Fruit fly (Drosophila melanogaster) whole organism, embryonic: ENCODE results near the gene unc-4.

ENCODE experiments used
- Adf1 ChIP-seq: fragments of 200-800 bp; sonication (Bioruptor generic); IDR thresholded peaks from 2 replicates; pipeline ENCODE4 v1.3.6; 2022; ENCODE audit warnings: missing biosample characterization, missing genetic modification characterization
- Atf-2 ChIP-seq: fragments of 200-800 bp; sonication (Bioruptor generic); optimal IDR thresholded peaks from 2 replicates; lab custom pipeline; 2016; ENCODE audit warnings: missing biosample characterization, missing genetic modification characterization
- Atf6 ChIP-seq: fragments of 200-800 bp; sonication (Bioruptor generic); IDR thresholded peaks from 2 replicates; pipeline ENCODE4 v1.3.6; 2022; ENCODE audit warnings: missing biosample characterization, missing genetic modification characterization
- CG11723 ChIP-seq: fragments of 200-800 bp; sonication (Bioruptor generic); optimal IDR thresholded peaks from 2 replicates; lab custom pipeline; 2017; ENCODE audit warnings: missing biosample characterization, mild to moderate bottlenecking, missing genetic modification characterization
- CG12219 ChIP-seq: fragments of 200-800 bp; sonication (Bioruptor generic); optimal IDR thresholded peaks from 3 replicates; lab custom pipeline; 2018; ENCODE audit warnings: missing biosample characterization, mild to moderate bottlenecking, missing genetic modification characterization
- CG1233 ChIP-seq: fragments of 200-800 bp; sonication (Bioruptor generic); optimal IDR thresholded peaks from 4 replicates; lab custom pipeline; 2018; ENCODE audit warnings: missing biosample characterization, mild to moderate bottlenecking, missing genetic modification characterization
- CG12391 ChIP-seq: fragments of 200-800 bp; sonication (Bioruptor generic); optimal IDR thresholded peaks from 3 replicates; lab custom pipeline; 2018; ENCODE audit warnings: missing biosample characterization, mild to moderate bottlenecking, missing genetic modification characterization, moderate library complexity
- CG16815 ChIP-seq: fragments of 200-800 bp; sonication (Bioruptor generic); optimal IDR thresholded peaks from 3 replicates; lab custom pipeline; 2017; ENCODE audit warnings: missing biosample characterization, mild to moderate bottlenecking, missing genetic modification characterization
- CG17328 ChIP-seq: fragments of 200-800 bp; sonication (Bioruptor generic); IDR thresholded peaks from 2 replicates; pipeline ENCODE4 v1.3.6; 2022; ENCODE audit warnings: missing biosample characterization, missing genetic modification characterization
- CG18599 ChIP-seq: fragments of 200-800 bp; sonication (Bioruptor generic); optimal IDR thresholded peaks from 3 replicates; lab custom pipeline; 2017; ENCODE audit warnings: missing biosample characterization, missing genetic modification characterization, mild to moderate bottlenecking, moderate library complexity, missing genetic modification reagents
- CG2116 ChIP-seq: fragments of 200-800 bp; sonication (Bioruptor generic); optimal IDR thresholded peaks from 3 replicates; lab custom pipeline; 2018; ENCODE audit warnings: missing biosample characterization, mild to moderate bottlenecking, missing genetic modification characterization
- CG2129 ChIP-seq: fragments of 200-800 bp; sonication (Bioruptor generic); IDR thresholded peaks from 2 replicates; pipeline ENCODE4 v1.3.6; 2022; ENCODE audit warnings: missing biosample characterization, missing genetic modification characterization; ENCODE audit not compliant: partially characterized antibody
- CG2712 ChIP-seq: fragments of 200-800 bp; optimal IDR thresholded peaks from 3 replicates; lab custom pipeline; 2019; ENCODE audit warnings: missing biosample characterization, mild to moderate bottlenecking, missing genetic modification characterization, moderate library complexity
- CG31365 ChIP-seq: fragments of 200-800 bp; sonication (Bioruptor generic); optimal IDR thresholded peaks from 2 replicates; lab custom pipeline; 2018; ENCODE audit warnings: missing biosample characterization, mild to moderate bottlenecking, missing genetic modification characterization
- CG34422 ChIP-seq: fragments of 200-800 bp; sonication (Bioruptor generic); IDR thresholded peaks from 3 replicates; pipeline ENCODE4 v1.3.6; 2022; ENCODE audit warnings: missing biosample characterization, missing genetic modification characterization
- CG3847 ChIP-seq: fragments of 200-800 bp; sonication (Bioruptor generic); IDR thresholded peaks from 2 replicates; pipeline ENCODE4 v1.3.6; 2022; ENCODE audit warnings: missing biosample characterization, missing genetic modification characterization
- CG6272 ChIP-seq: fragments of 200-800 bp; sonication (Bioruptor generic); IDR thresholded peaks from 2 replicates; pipeline ENCODE4 v1.3.6; 2022; ENCODE audit warnings: missing biosample characterization, missing genetic modification characterization
- CG9437 ChIP-seq: fragments of 200-800 bp; sonication (Bioruptor generic); optimal IDR thresholded peaks from 2 replicates; lab custom pipeline; 2018; ENCODE audit warnings: missing biosample characterization, mild to moderate bottlenecking, missing genetic modification characterization
- Ets65A ChIP-seq: fragments of 200-800 bp; sonication (Bioruptor generic); peaks from one replicate; lab custom pipeline; 2016; ENCODE audit warnings: missing biosample characterization, missing genetic modification characterization
- Gsc ChIP-seq: fragments of 200-800 bp; sonication (Bioruptor generic); IDR thresholded peaks from 2 replicates; pipeline ENCODE4 v1.3.6; 2022; ENCODE audit warnings: missing biosample characterization, missing genetic modification characterization
- Hr39 ChIP-seq: fragments of >200 bp; optimal IDR thresholded peaks from 2 replicates; lab custom pipeline; 2017
- Oaz ChIP-seq: fragments of 200-800 bp; sonication (Bioruptor generic); IDR thresholded peaks from 2 replicates; pipeline ENCODE4 v1.3.6; 2022; ENCODE audit warnings: missing biosample characterization, missing genetic modification characterization
- Rfx ChIP-seq: fragments of 200-800 bp; sonication (Bioruptor generic); IDR thresholded peaks from 2 replicates; pipeline ENCODE4 v1.3.6; 2022; ENCODE audit warnings: missing biosample characterization, missing genetic modification characterization
- Sry-δ ChIP-seq: fragments of 200-800 bp; sonication (Bioruptor generic); optimal IDR thresholded peaks from 2 replicates; lab custom pipeline; 2016; ENCODE audit warnings: missing biosample characterization, missing genetic modification characterization
- Taf1 ChIP-seq: fragments of 200-800 bp; sonication (Bioruptor generic); IDR thresholded peaks from 2 replicates; pipeline ENCODE4 v1.3.6; 2022; ENCODE audit warnings: missing biosample characterization, missing genetic modification characterization
- ash1 ChIP-seq: fragments of 200-800 bp; sonication (Bioruptor generic); optimal IDR thresholded peaks from 2 replicates; lab custom pipeline; 2018; ENCODE audit warnings: missing biosample characterization, mild to moderate bottlenecking, missing genetic modification characterization
- bsh ChIP-seq, 2 experiments: fragments of 200-800 bp; sonication (Bioruptor generic); optimal IDR thresholded peaks; 2 replicates each; lab custom pipeline; 2017 to 2018; ENCODE audit warnings: mild to moderate bottlenecking in 2 of 2, missing biosample characterization in 2 of 2, missing genetic modification characterization in 2 of 2, moderate library complexity in 1 of 2
- cas ChIP-seq: fragments of 200-800 bp; sonication (Bioruptor generic); IDR thresholded peaks from 2 replicates; pipeline ENCODE4 v1.3.6; 2022; ENCODE audit warnings: missing biosample characterization, missing genetic modification characterization
- crc ChIP-seq: fragments of 200-800 bp; sonication (Bioruptor generic); optimal IDR thresholded peaks from 2 replicates; lab custom pipeline; 2016; ENCODE audit warnings: missing biosample characterization, missing genetic modification characterization
- dan ChIP-seq: fragments of 200-800 bp; sonication (Bioruptor generic); IDR thresholded peaks from 2 replicates; pipeline ENCODE4 v1.3.6; 2022; ENCODE audit warnings: missing biosample characterization, missing genetic modification characterization
- dati ChIP-seq: fragments of 200-800 bp; sonication (Bioruptor generic); IDR thresholded peaks from 2 replicates; pipeline ENCODE4 v1.3.6; 2022; ENCODE audit warnings: missing biosample characterization, missing genetic modification characterization
- dysf ChIP-seq: fragments of 200-800 bp; sonication (Bioruptor generic); IDR thresholded peaks from 3 replicates; pipeline ENCODE4 v1.3.6; 2022; ENCODE audit warnings: missing biosample characterization, missing genetic modification characterization
- emc ChIP-seq: fragments of 200-800 bp; sonication (Bioruptor generic); optimal IDR thresholded peaks from 2 replicates; lab custom pipeline; 2016; ENCODE audit warnings: missing biosample characterization, missing genetic modification characterization
- eve ChIP-seq, 2 experiments: fragments of >200 bp; optimal IDR thresholded peaks; 2 replicates each; lab custom pipeline; 2017; ENCODE audit warnings: missing biosample characterization in 2 of 2, missing genetic modification characterization in 2 of 2
- fd102C ChIP-seq: fragments of 200-800 bp; sonication (Bioruptor generic); optimal IDR thresholded peaks from 2 replicates; lab custom pipeline; 2018; ENCODE audit warnings: missing biosample characterization, mild to moderate bottlenecking, missing genetic modification characterization, moderate library complexity
- ind ChIP-seq: fragments of 200-800 bp; sonication (Bioruptor generic); optimal IDR thresholded peaks from 3 replicates; lab custom pipeline; 2016; ENCODE audit warnings: missing biosample characterization, missing genetic modification characterization
- jing ChIP-seq: fragments of 200-800 bp; sonication (Bioruptor generic); optimal IDR thresholded peaks from 2 replicates; lab custom pipeline; 2018; ENCODE audit warnings: missing biosample characterization, mild to moderate bottlenecking, missing genetic modification characterization
- kah ChIP-seq: fragments of 200-800 bp; sonication (Bioruptor generic); optimal IDR thresholded peaks from 2 replicates; lab custom pipeline; 2018; ENCODE audit warnings: missing biosample characterization, mild to moderate bottlenecking, missing genetic modification characterization
- nau ChIP-seq: fragments of 200-800 bp; sonication (Bioruptor generic); optimal IDR thresholded peaks from 3 replicates; lab custom pipeline; 2017; ENCODE audit warnings: missing biosample characterization, mild to moderate bottlenecking, missing genetic modification characterization, missing genetic modification reagents
- onecut ChIP-seq: fragments of 200-800 bp; sonication (Bioruptor generic); IDR thresholded peaks from 2 replicates; pipeline ENCODE4 v1.3.6; 2022; ENCODE audit warnings: missing biosample characterization, missing genetic modification characterization
- phol ChIP-seq: fragments of 200-800 bp; sonication (Bioruptor generic); optimal IDR thresholded peaks from 3 replicates; lab custom pipeline; 2018; ENCODE audit warnings: missing biosample characterization, mild to moderate bottlenecking, missing genetic modification characterization, moderate library complexity
- sc ChIP-seq, 3 experiments: fragments of >200 bp in 2 of 3; fragments of 200-800 bp in 1 of 3; sonication (Bioruptor generic) in 1 of 3; optimal IDR thresholded peaks; 2 replicates in 2 of 3; 3 replicates in 1 of 3; lab custom pipeline; 2017; ENCODE audit warnings: mild to moderate bottlenecking in 1 of 3, missing biosample characterization in 1 of 3, missing genetic modification characterization in 1 of 3, missing genetic modification reagents in 1 of 3
- sd ChIP-seq: fragments of 200-800 bp; sonication (Bioruptor generic); optimal IDR thresholded peaks from 3 replicates; lab custom pipeline; 2018; ENCODE audit warnings: missing biosample characterization, mild to moderate bottlenecking, missing genetic modification characterization, moderate library complexity
- sens ChIP-seq: fragments of 200-800 bp; sonication (Bioruptor generic); peaks from one replicate; lab custom pipeline; 2016; ENCODE audit warnings: missing biosample characterization, missing genetic modification characterization
- sna ChIP-seq: fragments of 200-800 bp; sonication (Bioruptor generic); IDR thresholded peaks from 2 replicates; pipeline ENCODE4 v1.3.6; 2022; ENCODE audit warnings: missing biosample characterization, missing genetic modification characterization; ENCODE audit not compliant: partially characterized antibody
- stwl ChIP-seq: fragments of 200-800 bp; sonication (Bioruptor generic); optimal IDR thresholded peaks from 3 replicates; lab custom pipeline; 2018; ENCODE audit warnings: missing biosample characterization, mild to moderate bottlenecking, missing genetic modification characterization, moderate library complexity
- tio ChIP-seq: fragments of 200-800 bp; sonication (Bioruptor generic); optimal IDR thresholded peaks from 2 replicates; lab custom pipeline; 2017; ENCODE audit warnings: missing biosample characterization, missing genetic modification characterization, inconsistent platforms
- ttk ChIP-seq: fragments of 200-800 bp; sonication (Bioruptor generic); IDR thresholded peaks from 2 replicates; pipeline ENCODE4 v2.1.2; 2022; ENCODE audit warnings: missing biosample characterization, missing genetic modification characterization
- wdn ChIP-seq: fragments of 200-800 bp; sonication (Bioruptor generic); IDR thresholded peaks from 2 replicates; pipeline ENCODE4 v1.3.6; 2022; ENCODE audit warnings: missing biosample characterization, missing genetic modification characterization
- wek ChIP-seq: fragments of 200-800 bp; sonication (Bioruptor generic); optimal IDR thresholded peaks from 3 replicates; lab custom pipeline; 2018; ENCODE audit warnings: missing biosample characterization, mild to moderate bottlenecking, missing genetic modification characterization, moderate library complexity

unc-4 gene

DNA sequence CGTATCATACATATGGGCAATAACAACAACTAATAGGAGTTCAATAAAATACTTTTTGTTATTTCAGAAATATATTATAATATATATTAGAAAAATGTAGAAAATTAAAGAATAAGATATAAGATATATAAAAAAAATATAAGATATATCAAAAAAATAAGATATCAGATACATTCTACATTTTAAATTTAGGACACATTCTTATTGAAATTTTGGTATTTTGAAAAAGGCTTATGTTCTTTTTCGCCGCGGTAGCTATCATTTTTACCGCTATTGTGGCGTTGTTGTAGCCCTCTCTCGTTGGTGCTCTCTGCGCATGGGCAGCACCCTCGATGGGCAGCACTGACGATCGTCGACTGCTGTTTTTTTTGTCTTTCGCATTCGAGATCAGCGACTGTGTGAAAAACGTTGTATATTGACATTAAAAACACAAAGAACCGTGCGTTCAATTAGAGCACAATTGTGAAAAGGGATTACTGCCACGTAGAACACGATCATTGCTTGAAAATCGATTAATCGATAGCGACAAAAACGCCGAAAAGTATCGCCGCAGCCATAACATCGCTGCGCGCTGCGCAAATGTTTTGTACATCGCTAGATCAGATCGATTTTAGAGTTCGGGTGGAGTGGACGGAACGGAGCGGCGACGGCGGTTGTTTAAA is 30.4 kb upstream of the unc-4 start (continued):
- peak; percentile 46 for TF ChIP-seq Atf6 (GFP tag; lab: Robert Waterston, UW)
- TF ChIP-seq Taf1 (GFP tag; lab: Robert Waterston, UW), result no peak
- peak; percentile 66 for TF ChIP-seq CG34422 (GFP tag; lab: Robert Waterston, UW)
- TF ChIP-seq Gsc (GFP tag; lab: Robert Waterston, UW), result no peak
- TF ChIP-seq Ets65A (GFP tag; lab: Kevin White, UChicago), result no peak
- peak; percentile 41; the same call in 1 of the 2 replicates for TF ChIP-seq CG3847 (GFP tag; lab: Robert Waterston, UW)
- peak; percentile 75 for TF ChIP-seq CG12391 (tag; lab: Kevin White, UChicago)
- TF ChIP-seq CG17328, result peak; percentile 64
- TF ChIP-seq Sry-δ (GFP tag; lab: Kevin White, UChicago), result peak; percentile 95
- TF ChIP-seq jing (GFP tag; lab: Kevin White, UChicago), result no peak
- 0 out of 2 replicates have a peak, but pooled peaks have one; percentile 13 for TF ChIP-seq ttk (GFP tag; lab: Robert Waterston, UW)
- peak; percentile 6 for TF ChIP-seq tio
- no peak for TF ChIP-seq CG31365 (tag; lab: Kevin White, UChicago)
- no peak for TF ChIP-seq nau (GFP tag; lab: Kevin White, UChicago)
- peak; percentile 50 for TF ChIP-seq phol
- TF ChIP-seq CG18599 (GFP tag; lab: Kevin White, UChicago), result peak; percentile 66
- TF ChIP-seq cas (GFP tag; lab: Robert Waterston, UW), result no peak
- TF ChIP-seq sc (optimal IDR thresholded peaks at IDR 0.05; lab: Kevin White, UChicago), result no peak
- no peak for TF ChIP-seq sc (GFP tag; optimal IDR thresholded peaks at IDR 0.05; lab: Kevin White, UChicago)
- peak; percentile 27 for TF ChIP-seq ind (GFP tag; lab: Kevin White, UChicago)

DNA sequence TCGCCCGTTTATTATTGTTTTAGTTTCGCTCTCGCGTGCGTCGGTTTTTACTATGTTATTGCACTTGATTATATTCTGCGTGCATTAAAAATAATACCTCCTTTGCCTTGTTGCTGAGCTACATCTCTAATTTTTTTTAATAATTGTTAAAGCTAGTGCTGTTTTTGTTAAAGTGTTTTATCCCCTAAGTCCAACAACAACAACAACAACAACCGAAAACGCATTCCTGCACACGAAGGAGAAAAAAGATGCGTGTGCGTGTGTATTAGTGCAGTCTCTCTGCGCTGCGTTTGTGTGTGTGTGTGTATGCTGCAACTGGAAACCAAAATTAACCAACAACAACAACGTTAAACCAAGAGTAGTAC is 29.9 kb upstream of the unc-4 start:
- no peak for TF ChIP-seq onecut (GFP tag; lab: Robert Waterston, UW)
- TF ChIP-seq crc (GFP tag; lab: Kevin White, UChicago), result no peak
- no peak for TF ChIP-seq dysf (GFP tag; lab: Robert Waterston, UW)
- 0 out of 2 replicates have a peak, but pooled peaks have one; percentile 1 for TF ChIP-seq sna (GFP tag; lab: Robert Waterston, UW)
- no peak for TF ChIP-seq Adf1 (GFP tag; lab: Robert Waterston, UW)
- no peak for TF ChIP-seq CG11723 (GFP tag; lab: Kevin White, UChicago)
- TF ChIP-seq CG2712 (tag; lab: Kevin White, UChicago), result no peak
- TF ChIP-seq CG1233, result no peak
- no peak for TF ChIP-seq stwl (tag; lab: Kevin White, UChicago)
- TF ChIP-seq bsh (GFP tag; optimal IDR thresholded peaks at IDR 0.05; lab: Kevin White, UChicago), result no peak
- no peak for TF ChIP-seq Hr39 (lab: Kevin White, UChicago)
- no peak for TF ChIP-seq CG12219 (GFP tag; lab: Kevin White, UChicago)
- TF ChIP-seq sens (GFP tag; lab: Kevin White, UChicago), result peak; percentile 73
- TF ChIP-seq CG6272 (GFP tag; lab: Robert Waterston, UW), result no peak
- no peak for TF ChIP-seq wdn (GFP tag; lab: Robert Waterston, UW)
- TF ChIP-seq fd102C (GFP tag; lab: Kevin White, UChicago), result no peak
- TF ChIP-seq wek (GFP tag; lab: Kevin White, UChicago), result no peak
- no peak for TF ChIP-seq Atf-2 (GFP tag; lab: Kevin White, UChicago)
- no peak for TF ChIP-seq dati (GFP tag; lab: Robert Waterston, UW)
- no peak for TF ChIP-seq kah (GFP tag; lab: Kevin White, UChicago)
- TF ChIP-seq CG16815 (GFP tag; lab: Kevin White, UChicago), result no peak
- no peak for TF ChIP-seq cas (GFP tag; lab: Robert Waterston, UW)
- TF ChIP-seq Rfx (GFP tag; lab: Robert Waterston, UW), result no peak
- TF ChIP-seq emc (GFP tag; lab: Kevin White, UChicago), result no peak
- TF ChIP-seq CG2116 (GFP tag; lab: Kevin White, UChicago), result no peak
- no peak for TF ChIP-seq CG2129
- no peak for TF ChIP-seq ash1
- peak in 1 of 2 experiments; percentile 82 for TF ChIP-seq eve (GFP tag; optimal IDR thresholded peaks at IDR 0.05; lab: Kevin White, UChicago)
- TF ChIP-seq sd (tag; lab: Kevin White, UChicago), result peak; percentile 1
- no peak for TF ChIP-seq Oaz
- no peak for TF ChIP-seq CG9437
- no peak for TF ChIP-seq dan
